Fruit fly (Drosophila melanogaster) whole organism, prepupa: Measurements from ENCODE around the gene CG34451.

Experiments used
- CG10631 ChIP-seq: fragments of 200-800 bp; sonication (Bioruptor generic); optimal IDR thresholded peaks from 2 replicates; lab custom pipeline; 2016; ENCODE audit warnings: missing biosample characterization, missing genetic modification characterization
- Lpt ChIP-seq: fragments of 200-800 bp; sonication (Bioruptor generic); optimal IDR thresholded peaks from 3 replicates; lab custom pipeline; 2016; ENCODE audit warnings: missing biosample characterization, missing genetic modification characterization
- spab ChIP-seq: fragments of 200-800 bp; sonication (Bioruptor generic); optimal IDR thresholded peaks from 2 replicates; lab custom pipeline; 2017; ENCODE audit warnings: missing biosample characterization, mild to moderate bottlenecking, missing genetic modification characterization, missing genetic modification reagents
- vri ChIP-seq: fragments of 200-800 bp; sonication (Bioruptor generic); optimal IDR thresholded peaks from 3 replicates; lab custom pipeline; 2016; ENCODE audit warnings: missing biosample characterization, mild to moderate bottlenecking, missing genetic modification characterization

DNA sequence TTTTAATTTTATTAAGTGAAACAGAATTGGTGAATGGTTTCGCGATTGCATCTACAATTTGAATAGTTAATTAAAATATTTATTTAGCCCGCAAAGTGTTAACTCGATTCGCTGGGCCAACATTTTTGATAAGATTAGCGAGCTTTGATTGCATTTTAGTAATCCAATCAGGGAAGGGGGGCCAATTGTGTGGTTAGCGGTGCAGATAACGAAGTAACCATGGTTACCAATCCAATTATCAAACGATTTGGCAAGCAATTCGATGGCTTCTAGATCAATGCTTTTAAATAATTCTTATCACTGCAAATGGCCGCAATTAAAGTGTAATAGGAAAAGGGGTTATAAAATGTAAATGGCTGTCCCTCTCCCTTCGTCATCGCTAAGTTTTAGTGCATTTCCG is 520 bp upstream of the CG34451 start:
- no peak for TF ChIP-seq spab
- TF ChIP-seq CG10631 (GFP tag; lab: Kevin White, UChicago): no peak
- TF ChIP-seq vri (GFP tag; lab: Kevin White, UChicago): no peak
- no peak for TF ChIP-seq Lpt (GFP tag; lab: Kevin White, UChicago)
